Worm (Caenorhabditis elegans): ENCODE measurements around the gene C15C8.8.

DNA sequence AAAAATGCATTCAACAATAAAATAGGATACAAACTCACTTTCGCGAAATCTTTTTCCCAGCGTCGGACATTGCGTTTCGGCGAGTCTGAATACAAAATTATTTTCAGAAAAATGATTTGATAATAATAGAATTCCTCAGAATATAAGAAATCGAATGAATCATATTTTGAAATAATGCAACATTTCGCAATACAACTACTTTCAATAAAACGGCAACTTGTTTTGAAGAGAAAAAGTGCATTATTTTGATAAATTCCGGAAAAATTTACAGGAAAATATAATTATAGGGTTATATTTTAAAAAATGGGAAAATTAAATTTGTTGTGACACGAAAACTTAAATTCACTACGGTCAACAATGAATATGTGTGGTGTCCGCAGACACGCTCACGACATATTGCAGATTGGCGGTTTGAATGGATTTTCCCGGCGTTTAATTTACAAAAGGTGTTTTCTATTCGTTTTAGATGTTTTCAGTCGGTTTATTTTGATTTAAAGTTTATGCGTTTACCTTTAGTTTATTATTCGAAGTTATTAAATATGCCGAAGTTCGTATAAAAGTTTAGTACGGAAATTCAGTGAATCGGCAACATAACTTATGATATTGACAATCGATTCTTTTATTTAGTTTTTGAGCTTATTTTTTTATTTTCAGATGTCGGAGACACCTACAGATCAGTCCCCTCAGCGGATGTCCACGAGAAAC lies 11.1 kb upstream of the C15C8.8 start, which contains the start of the genes abcf-1 and scc-3:
- TF ChIP-seq lin-13 (GFP tag; optimal IDR thresholded peaks at IDR 0.05) (no peak), mdl-1 (tag; optimal IDR thresholded peaks at IDR 0.05) (no peak), fkh-10 (GFP tag; optimal IDR thresholded peaks at IDR 0.05) (no peak), ama-1 (optimal IDR thresholded peaks at IDR 0.05) (no peak), fos-1 (tag; optimal IDR thresholded peaks at IDR 0.05) (no peak), nhr-76 (tag; optimal IDR thresholded peaks at IDR 0.05) (no peak), jun-1 (tag; optimal IDR thresholded peaks at IDR 0.05) (no peak), unc-62 (GFP tag; optimal IDR thresholded peaks at IDR 0.05) (no peak), lin-39 (tag; optimal IDR thresholded peaks at IDR 0.05) (no peak), ceh-88 (GFP tag; IDR thresholded peaks at IDR 0.05) (no peak), lsy-2 (tag; optimal IDR thresholded peaks at IDR 0.05) (peak; percentile 86 to 98), efl-1 (optimal IDR thresholded peaks at IDR 0.05) (peak; percentile 25 to 62), efl-1 (GFP tag; optimal IDR thresholded peaks at IDR 0.05 in 1 of 2) (peak; percentile 66 to 93)

Measured in whole organism, L1 larva.